Fruit fly (Drosophila melanogaster): Measurements from ENCODE around the gene CG9737.

- no peak for TF ChIP-seq CTCF (optimal IDR thresholded peaks at IDR 0.05)
- TF ChIP-seq CG8478 (optimal IDR thresholded peaks at IDR 0.05): no peak
These were observed 51.6 kb downstream of the CG9737 start for dm6 chr3R:30191462-30191874.
